Fruit fly (Drosophila melanogaster) whole organism, prepupa: ENCODE measurements around the gene CG42590.

Source experiments
- CG10669 ChIP-seq: fragments of 200-800 bp; sonication (Bioruptor generic); optimal IDR thresholded peaks from 3 replicates; lab custom pipeline; 2018; ENCODE audit warnings: missing biosample characterization, mild to moderate bottlenecking, missing genetic modification characterization, moderate library complexity
- CG11762 ChIP-seq: fragments of 200-800 bp; sonication (Bioruptor generic); optimal IDR thresholded peaks from 3 replicates; lab custom pipeline; 2016; ENCODE audit warnings: missing biosample characterization, missing genetic modification characterization; ENCODE audit not compliant: insufficient read depth
- CG11902 ChIP-seq: fragments of 200-800 bp; sonication (Bioruptor generic); optimal IDR thresholded peaks from 3 replicates; lab custom pipeline; 2016; ENCODE audit warnings: missing biosample characterization, missing genetic modification characterization
- CG1621 ChIP-seq: fragments of 200-800 bp; sonication (Bioruptor generic); optimal IDR thresholded peaks from 3 replicates; lab custom pipeline; 2018; ENCODE audit warnings: missing biosample characterization, mild to moderate bottlenecking, missing genetic modification characterization
- CG16779 ChIP-seq: fragments of 200-800 bp; sonication (Bioruptor generic); optimal IDR thresholded peaks from 3 replicates; lab custom pipeline; 2017; ENCODE audit warnings: missing biosample characterization, mild to moderate bottlenecking, missing genetic modification characterization
- CG3032 ChIP-seq: fragments of 200-800 bp; optimal IDR thresholded peaks from 2 replicates; lab custom pipeline; 2019; ENCODE audit warnings: missing biosample characterization, mild to moderate bottlenecking, missing genetic modification characterization, moderate library complexity
- CG31627 ChIP-seq: fragments of 200-800 bp; sonication (Bioruptor generic); optimal IDR thresholded peaks from 3 replicates; lab custom pipeline; 2016; ENCODE audit warnings: missing biosample characterization, missing genetic modification characterization
- CG32006 ChIP-seq: fragments of 200-800 bp; sonication (Bioruptor generic); optimal IDR thresholded peaks from 3 replicates; lab custom pipeline; 2017; ENCODE audit warnings: missing biosample characterization, mild to moderate bottlenecking, missing genetic modification characterization
- CG34406 ChIP-seq: fragments of 200-800 bp; sonication (Bioruptor generic); optimal IDR thresholded peaks from 3 replicates; lab custom pipeline; 2016; ENCODE audit warnings: missing biosample characterization, missing genetic modification characterization
- CG3919 ChIP-seq: fragments of 200-800 bp; sonication (Bioruptor generic); optimal IDR thresholded peaks from 3 replicates; lab custom pipeline; 2016; ENCODE audit warnings: missing biosample characterization, missing genetic modification characterization
- CG4318 ChIP-seq: fragments of 200-800 bp; sonication (Bioruptor generic); optimal IDR thresholded peaks from 3 replicates; lab custom pipeline; 2017; ENCODE audit warnings: missing biosample characterization, mild to moderate bottlenecking, missing genetic modification characterization
- CG6163 ChIP-seq: fragments of 200-800 bp; sonication (Bioruptor generic); IDR thresholded peaks from 3 replicates; pipeline ENCODE4 v1.3.6; 2022; ENCODE audit warnings: missing biosample characterization, missing genetic modification characterization
- CG6276 ChIP-seq: fragments of 200-800 bp; sonication (Bioruptor generic); optimal IDR thresholded peaks from 2 replicates; lab custom pipeline; 2017; ENCODE audit warnings: missing biosample characterization, mild to moderate bottlenecking, missing genetic modification characterization
- CG6808 ChIP-seq: fragments of 200-800 bp; sonication (Bioruptor generic); optimal IDR thresholded peaks from 3 replicates; lab custom pipeline; 2017; ENCODE audit warnings: missing biosample characterization, missing genetic modification characterization, mild to moderate bottlenecking, moderate library complexity, missing genetic modification reagents
- CG6854 ChIP-seq: fragments of 200-800 bp; sonication (Bioruptor generic); optimal IDR thresholded peaks from 2 replicates; lab custom pipeline; 2017; ENCODE audit warnings: missing biosample characterization, mild to moderate bottlenecking, missing genetic modification characterization
- CG9139 ChIP-seq: fragments of 200-800 bp; sonication (Bioruptor generic); optimal IDR thresholded peaks from 3 replicates; lab custom pipeline; 2017; ENCODE audit warnings: missing biosample characterization, mild to moderate bottlenecking, missing genetic modification characterization
- Eip78C ChIP-seq: fragments of 200-800 bp; sonication (Bioruptor generic); peaks from one replicate; lab custom pipeline; 2016; ENCODE audit warnings: missing biosample characterization, missing genetic modification characterization
- Eip93F ChIP-seq: fragments of 200-800 bp; sonication (Bioruptor generic); optimal IDR thresholded peaks from 2 replicates; lab custom pipeline; 2016; ENCODE audit warnings: missing biosample characterization, mild to moderate bottlenecking, missing genetic modification characterization
- Ets21C ChIP-seq: fragments of 200-800 bp; sonication (Bioruptor generic); optimal IDR thresholded peaks from 3 replicates; lab custom pipeline; 2016; ENCODE audit warnings: missing biosample characterization, missing genetic modification characterization
- Gug ChIP-seq: fragments of 200-800 bp; sonication (Bioruptor generic); IDR thresholded peaks from 2 replicates; pipeline ENCODE4 v1.3.6; 2022; ENCODE audit warnings: missing biosample characterization, missing genetic modification characterization
- Hr39 ChIP-seq: fragments of 200-800 bp; sonication (Bioruptor generic); optimal IDR thresholded peaks from 2 replicates; lab custom pipeline; 2016; ENCODE audit warnings: missing biosample characterization, missing genetic modification characterization
- Hr4 ChIP-seq: fragments of 200-800 bp; sonication (Bioruptor generic); optimal IDR thresholded peaks from 3 replicates; lab custom pipeline; 2016; ENCODE audit warnings: missing biosample characterization, missing genetic modification characterization
- OdsH ChIP-seq: fragments of 200-800 bp; sonication (Bioruptor generic); optimal IDR thresholded peaks from 3 replicates; lab custom pipeline; 2016; ENCODE audit warnings: missing biosample characterization, missing genetic modification characterization
- Sox102F ChIP-seq: fragments of 200-800 bp; sonication (Bioruptor generic); optimal IDR thresholded peaks from 2 replicates; lab custom pipeline; 2016; ENCODE audit warnings: missing biosample characterization, mild to moderate bottlenecking, missing genetic modification characterization
- Sox15 ChIP-seq: fragments of 200-800 bp; sonication (Bioruptor generic); optimal IDR thresholded peaks from 3 replicates; lab custom pipeline; 2016; ENCODE audit warnings: missing biosample characterization, missing genetic modification characterization
- achi ChIP-seq: fragments of 200-800 bp; sonication (Bioruptor generic); optimal IDR thresholded peaks from 3 replicates; lab custom pipeline; 2016; ENCODE audit warnings: missing biosample characterization, missing genetic modification characterization
- acj6 ChIP-seq: fragments of 200-800 bp; sonication (Bioruptor generic); optimal IDR thresholded peaks from 3 replicates; lab custom pipeline; 2016; ENCODE audit warnings: missing biosample characterization, missing genetic modification characterization
- dac ChIP-seq: fragments of 200-800 bp; sonication (Bioruptor generic); optimal IDR thresholded peaks from 2 replicates; lab custom pipeline; 2017; ENCODE audit warnings: missing biosample characterization, mild to moderate bottlenecking, missing genetic modification characterization
- eg ChIP-seq: fragments of 200-800 bp; sonication (Bioruptor generic); IDR thresholded peaks from 3 replicates; pipeline ENCODE4 v1.3.6; 2022; ENCODE audit warnings: missing biosample characterization, missing genetic modification characterization
- esn ChIP-seq: fragments of 200-800 bp; sonication (Bioruptor generic); optimal IDR thresholded peaks from 2 replicates; lab custom pipeline; 2016; ENCODE audit warnings: missing biosample characterization, mild to moderate bottlenecking, missing genetic modification characterization, moderate library complexity
- fd59A ChIP-seq: fragments of 200-800 bp; sonication (Bioruptor generic); optimal IDR thresholded peaks from 2 replicates; lab custom pipeline; 2017; ENCODE audit warnings: missing biosample characterization, mild to moderate bottlenecking, missing genetic modification characterization, missing genetic modification reagents
- fkh ChIP-seq: fragments of 200-800 bp; sonication (Bioruptor generic); optimal IDR thresholded peaks from 3 replicates; lab custom pipeline; 2017; ENCODE audit warnings: missing biosample characterization, mild to moderate bottlenecking, missing genetic modification characterization, moderate library complexity
- lz ChIP-seq: fragments of 200-800 bp; sonication (Bioruptor generic); optimal IDR thresholded peaks from 3 replicates; lab custom pipeline; 2016; ENCODE audit warnings: missing biosample characterization, missing genetic modification characterization
- pdm3 ChIP-seq: fragments of 200-800 bp; sonication (Bioruptor generic); optimal IDR thresholded peaks from 3 replicates; lab custom pipeline; 2016; ENCODE audit warnings: missing biosample characterization, missing genetic modification characterization
- salr ChIP-seq, 2 experiments: fragments of 200-800 bp; sonication (Bioruptor generic); optimal IDR thresholded peaks; 3 replicates each; lab custom pipeline; 2016 to 2018; ENCODE audit warnings: missing biosample characterization in 2 of 2, missing genetic modification characterization in 2 of 2, mild to moderate bottlenecking in 1 of 2
- spab ChIP-seq: fragments of 200-800 bp; sonication (Bioruptor generic); optimal IDR thresholded peaks from 2 replicates; lab custom pipeline; 2017; ENCODE audit warnings: missing biosample characterization, mild to moderate bottlenecking, missing genetic modification characterization, missing genetic modification reagents
- ss ChIP-seq, 2 experiments: fragments of 200-800 bp; sonication (Bioruptor generic); optimal IDR thresholded peaks; 2 replicates in 1 of 2; 3 replicates in 1 of 2; lab custom pipeline; 2017 to 2018; ENCODE audit warnings: mild to moderate bottlenecking in 2 of 2, missing biosample characterization in 2 of 2, missing genetic modification characterization in 2 of 2, moderate library complexity in 1 of 2
- svp ChIP-seq: fragments of 200-800 bp; sonication (Bioruptor generic); peaks from one replicate; lab custom pipeline; 2016; ENCODE audit warnings: missing biosample characterization, missing genetic modification characterization
- topi ChIP-seq: fragments of 200-800 bp; sonication (Bioruptor generic); optimal IDR thresholded peaks from 3 replicates; lab custom pipeline; 2016; ENCODE audit warnings: missing biosample characterization, missing genetic modification characterization
- vri ChIP-seq: fragments of 200-800 bp; sonication (Bioruptor generic); optimal IDR thresholded peaks from 3 replicates; lab custom pipeline; 2016; ENCODE audit warnings: missing biosample characterization, mild to moderate bottlenecking, missing genetic modification characterization

CG42590 gene

dm6 chr3L:8076160-8076559 lies 7.1 kb upstream of the CG42590 start (continued):
- no peak for TF ChIP-seq salr (GFP tag; optimal IDR thresholded peaks at IDR 0.05; lab: Kevin White, UChicago)
- no peak for TF ChIP-seq Gug (GFP tag; lab: Robert Waterston, UW)
- TF ChIP-seq CG32006 (GFP tag; lab: Kevin White, UChicago) = peak; percentile 33
- peak; percentile 33 for TF ChIP-seq svp
- TF ChIP-seq CG1621 (tag; lab: Kevin White, UChicago) = no peak
- TF ChIP-seq Sox15 = no peak
- TF ChIP-seq CG6276 (GFP tag; lab: Kevin White, UChicago) = peak; percentile 5
- no peak for TF ChIP-seq pdm3 (GFP tag; lab: Kevin White, UChicago)
- peak; percentile 21 for TF ChIP-seq acj6 (GFP tag; lab: Kevin White, UChicago)
- no peak for TF ChIP-seq CG16779 (tag; lab: Kevin White, UChicago)
- no peak for TF ChIP-seq CG9139
- TF ChIP-seq CG3032 = peak; percentile 29
- peak; percentile 27 for TF ChIP-seq lz (GFP tag; lab: Kevin White, UChicago)
- 0 out of 3 replicates have a peak, but pooled peaks have one; percentile 14 for TF ChIP-seq CG6163 (GFP tag; lab: Robert Waterston, UW)
- no peak for TF ChIP-seq OdsH (GFP tag; lab: Kevin White, UChicago)
- no peak for TF ChIP-seq fkh (GFP tag; lab: Kevin White, UChicago)
- TF ChIP-seq CG31627 (GFP tag; lab: Kevin White, UChicago) = peak; percentile 22
- no peak for TF ChIP-seq fd59A (GFP tag; lab: Kevin White, UChicago)
- TF ChIP-seq eg (GFP tag; lab: Robert Waterston, UW) = no peak
- TF ChIP-seq CG6854 = no peak
- no peak for TF ChIP-seq Eip93F (GFP tag; lab: Kevin White, UChicago)
- TF ChIP-seq Sox102F (GFP tag; lab: Kevin White, UChicago) = no peak
- TF ChIP-seq topi (GFP tag; lab: Kevin White, UChicago) = peak; percentile 38
- peak; percentile 1 for TF ChIP-seq CG34406 (GFP tag; lab: Kevin White, UChicago)

dm6 chr3L:8074944-8075343 lies 5.9 kb upstream of the CG42590 start:
- TF ChIP-seq spab = no peak
- peak; percentile 65 for TF ChIP-seq fkh (GFP tag; lab: Kevin White, UChicago)

- TF ChIP-seq svp = peak; percentile 33
- no peak for TF ChIP-seq ss (GFP tag; optimal IDR thresholded peaks at IDR 0.05; lab: Kevin White, UChicago)
- no peak for TF ChIP-seq CG6276 (GFP tag; lab: Kevin White, UChicago)
- TF ChIP-seq CG10669 (GFP tag; lab: Kevin White, UChicago) = no peak
- TF ChIP-seq fkh (GFP tag; lab: Kevin White, UChicago) = peak; percentile 58
- no peak for TF ChIP-seq Sox102F (GFP tag; lab: Kevin White, UChicago)
Measured at dm6 chr3L:8073872-8074271, 4.8 kb upstream of the CG42590 start.

dm6 chr3L:8073370-8073769 lies 4.3 kb upstream of the CG42590 start:
- TF ChIP-seq Hr4 (GFP tag; lab: Kevin White, UChicago) (peak; percentile 17), svp (no peak), dac (no peak), eg (GFP tag; lab: Robert Waterston, UW) (peak; percentile 13; the same call in 1 of the 3 replicates), acj6 (GFP tag; lab: Kevin White, UChicago) (no peak), Eip78C (GFP tag; lab: Kevin White, UChicago) (peak; percentile 12), CG4318 (peak; percentile 20), CG32006 (GFP tag; lab: Kevin White, UChicago) (peak; percentile 54), topi (GFP tag; lab: Kevin White, UChicago) (no peak), esn (GFP tag; lab: Kevin White, UChicago) (peak; percentile 7)

dm6 chr3L:8072720-8073119 lies 3.7 kb upstream of the CG42590 start:
- peak; percentile 80 for TF ChIP-seq CG3919
- peak; percentile 23 for TF ChIP-seq Hr39 (GFP tag; lab: Kevin White, UChicago)
- TF ChIP-seq CG1621 (tag; lab: Kevin White, UChicago) = no peak
- no peak for TF ChIP-seq Ets21C (GFP tag; lab: Kevin White, UChicago)
- TF ChIP-seq CG3032 = peak; percentile 17
- peak; percentile 60 for TF ChIP-seq CG11762 (GFP tag; lab: Kevin White, UChicago)
- TF ChIP-seq dac = no peak
- TF ChIP-seq Sox15 = no peak
- peak; percentile 46 for TF ChIP-seq Sox102F (GFP tag; lab: Kevin White, UChicago)
- peak; percentile 33 for TF ChIP-seq CG11902 (GFP tag; lab: Kevin White, UChicago)
- TF ChIP-seq CG34406 (GFP tag; lab: Kevin White, UChicago) = peak; percentile 45
- peak; percentile 62 for TF ChIP-seq esn (GFP tag; lab: Kevin White, UChicago)
- peak; percentile 82 for TF ChIP-seq svp
- peak; percentile 14 for TF ChIP-seq CG31627 (GFP tag; lab: Kevin White, UChicago)
- TF ChIP-seq Eip93F (GFP tag; lab: Kevin White, UChicago) = no peak
- TF ChIP-seq vri = peak; percentile 17
- no peak for TF ChIP-seq CG9139
- TF ChIP-seq Eip78C (GFP tag; lab: Kevin White, UChicago) = peak; percentile 91
- no peak for TF ChIP-seq ss (GFP tag; optimal IDR thresholded peaks at IDR 0.05; lab: Kevin White, UChicago)
- no peak for TF ChIP-seq CG6808 (GFP tag; lab: Kevin White, UChicago)
- TF ChIP-seq CG16779 (tag; lab: Kevin White, UChicago) = peak; percentile 25
- peak; percentile 52 for TF ChIP-seq achi
- TF ChIP-seq CG32006 (GFP tag; lab: Kevin White, UChicago) = peak; percentile 71
